Worm (Caenorhabditis elegans): Measurements from ENCODE around the gene skpo-1.
"Not testable (repeated sequence)": the region's sequence is repeated elsewhere in the genome, so short reads cannot be mapped to it uniquely, and the experiment has no call there.

DNA sequence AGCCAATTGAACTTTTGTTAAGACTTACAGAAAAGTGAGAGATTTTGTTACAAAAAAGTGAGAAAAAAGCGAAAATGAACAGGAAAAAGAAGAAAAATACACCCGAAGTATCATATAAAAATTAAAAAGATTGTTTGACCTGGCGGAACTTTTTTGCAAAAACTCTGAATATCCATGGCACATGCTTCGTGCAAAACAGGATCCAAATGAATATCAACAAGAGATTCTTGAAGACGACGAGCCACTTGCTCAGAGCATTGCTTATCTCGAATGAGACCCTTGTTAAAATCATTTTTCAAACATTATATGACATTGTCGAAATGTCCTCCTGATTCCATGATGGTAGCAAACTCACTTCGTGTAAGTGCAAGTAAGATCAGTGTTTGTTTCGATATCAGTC, 15.2 kb upstream of the skpo-1 start, which contains the start of gene F14E5.8:
- TF ChIP-seq elt-2, pha-4 (tag; optimal IDR thresholded peaks at IDR 0.05): not testable (repeated sequence)
